Fruit fly (Drosophila melanogaster): Measurements from ENCODE around the gene CG34452.
A peak's percentile ranks its signal among the peaks of the same experiment; 100 is the strongest.

Gene CG34452

DNA sequence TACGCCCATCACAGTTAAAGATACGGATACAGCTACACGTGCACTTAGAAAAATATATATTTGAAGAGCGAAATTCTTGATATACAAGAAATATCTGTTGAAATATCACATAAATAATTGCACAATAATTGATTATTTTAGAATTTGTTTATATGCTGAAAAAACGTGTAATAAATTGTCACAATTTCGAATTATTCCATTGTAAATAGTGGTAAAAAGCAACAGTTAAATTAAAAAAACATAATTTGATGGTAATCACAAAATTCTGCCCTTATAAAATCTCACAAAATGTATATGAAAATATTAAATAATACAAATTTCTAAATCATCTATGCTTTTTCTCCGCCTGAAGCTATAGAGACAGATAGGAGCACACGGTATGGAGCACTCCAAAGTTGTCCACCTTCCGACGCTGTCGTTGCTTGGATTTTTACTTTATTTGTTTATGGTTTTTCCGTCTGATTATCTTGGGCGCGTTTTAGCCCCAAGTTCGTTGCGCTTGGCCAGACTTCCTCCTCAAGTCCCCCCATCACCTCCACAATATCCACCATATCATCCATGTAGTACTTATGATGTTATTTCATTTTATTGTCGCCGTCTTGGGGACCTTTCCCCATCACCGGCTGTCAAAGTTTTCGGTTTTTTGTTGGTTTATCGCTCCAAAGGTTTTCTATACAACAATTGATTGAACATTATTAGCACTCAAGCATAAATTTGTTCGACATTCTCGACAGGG, 16.7 kb upstream of the CG34452 start (continued):
- TF ChIP-seq slp2 (GFP tag; optimal IDR thresholded peaks at IDR 0.05) (no peak), CG32772 (GFP tag; IDR thresholded peaks at IDR 0.05) (peak; percentile 8; the same call in 1 of the 2 replicates), Blimp-1 (GFP tag; optimal IDR thresholded peaks at IDR 0.05) (peak; percentile 75), disco-r (GFP tag; optimal IDR thresholded peaks at IDR 0.05) (no peak), kay (GFP tag; optimal IDR thresholded peaks at IDR 0.05) (no peak), CG7963 (GFP tag; IDR thresholded peaks at IDR 0.05; ENCODE audit: partially characterized antibody) (no peak), NfI (GFP tag; optimal IDR thresholded peaks at IDR 0.05) (peak; percentile 6), CG17385 (GFP tag; optimal IDR thresholded peaks at IDR 0.05) (peak; percentile 51), CG8944 (GFP tag; optimal IDR thresholded peaks at IDR 0.05) (no peak), nau (GFP tag; optimal IDR thresholded peaks at IDR 0.05) (no peak), fd64A (GFP tag; optimal IDR thresholded peaks at IDR 0.05) (no peak), sima (GFP tag; optimal IDR thresholded peaks at IDR 0.05) (no peak), Atf6 (GFP tag; IDR thresholded peaks at IDR 0.05) (0 out of 2 replicates have a peak, but pooled peaks have one; percentile 24)

DNA sequence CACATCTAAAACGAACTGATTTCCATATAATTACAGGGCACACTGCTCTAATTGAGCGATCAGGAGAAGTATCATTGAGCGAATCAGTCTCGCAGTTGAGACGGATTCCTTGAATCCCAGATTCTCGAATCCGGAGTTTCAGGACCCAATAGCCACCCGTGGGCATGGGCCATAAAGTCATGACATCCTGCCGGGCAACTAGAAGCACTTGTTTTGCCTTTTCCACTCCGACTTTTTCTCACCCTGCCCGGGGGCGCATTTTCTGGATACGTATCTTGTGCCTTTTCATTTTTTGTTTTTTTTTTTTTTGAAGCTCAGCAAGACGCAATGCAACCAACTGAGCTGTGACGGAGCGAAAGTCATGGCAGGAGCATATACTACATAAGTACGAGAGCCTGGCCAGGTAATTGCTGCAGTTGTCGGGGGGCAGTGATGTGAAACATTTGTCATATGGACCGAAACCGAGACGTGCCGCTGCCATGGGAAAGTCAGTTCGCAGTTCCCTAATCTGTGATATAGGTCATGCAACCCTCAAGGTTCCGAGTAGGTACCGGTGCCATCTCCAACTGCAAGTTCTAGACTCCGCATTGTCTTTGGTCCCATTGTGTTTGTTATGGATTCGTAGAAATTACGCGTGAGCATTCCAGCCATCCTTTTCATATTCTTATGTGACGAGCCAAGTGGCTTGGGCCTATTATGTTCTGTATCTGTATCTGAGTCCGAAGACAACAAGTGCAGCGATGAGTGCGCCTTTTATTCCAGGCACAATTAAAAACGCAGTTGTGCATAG, 15.8 kb upstream of the CG34452 start:
- no peak for TF ChIP-seq Sry-δ (GFP tag; optimal IDR thresholded peaks at IDR 0.05)
- peak in 1 of 2 experiments; percentile 14 for TF ChIP-seq insv (GFP tag; optimal IDR thresholded peaks at IDR 0.05)
- 0 out of 3 replicates have a peak, but pooled peaks have one; percentile 23 for TF ChIP-seq ci (GFP tag; IDR thresholded peaks at IDR 0.05)
- TF ChIP-seq D (optimal IDR thresholded peaks at IDR 0.05) = peak; percentile 93
- TF ChIP-seq D (GFP tag; optimal IDR thresholded peaks at IDR 0.05) = no peak
- TF ChIP-seq row (GFP tag; IDR thresholded peaks at IDR 0.05) = no peak
- TF ChIP-seq CG31224 (GFP tag; IDR thresholded peaks at IDR 0.05) = no peak
- TF ChIP-seq prd (optimal IDR thresholded peaks at IDR 0.05) = no peak
- peak; percentile 19; the same call in 1 of the 3 replicates for TF ChIP-seq prd (GFP tag; IDR thresholded peaks at IDR 0.05)
- no peak for TF ChIP-seq nau (GFP tag; optimal IDR thresholded peaks at IDR 0.05)
- TF ChIP-seq CG7556 (GFP tag; optimal IDR thresholded peaks at IDR 0.05) = no peak
- TF ChIP-seq Side (GFP tag; optimal IDR thresholded peaks at IDR 0.05) = no peak
- TF ChIP-seq lab (GFP tag; optimal IDR thresholded peaks at IDR 0.05) = no peak
- no peak for TF ChIP-seq her (GFP tag; optimal IDR thresholded peaks at IDR 0.05)
- no peak for TF ChIP-seq toy (GFP tag; IDR thresholded peaks at IDR 0.05)
- TF ChIP-seq cad (GFP tag; optimal IDR thresholded peaks at IDR 0.05) = peak; percentile 90
- no peak for TF ChIP-seq Tbp (GFP tag; optimal IDR thresholded peaks at IDR 0.05)
- TF ChIP-seq ato (GFP tag; IDR thresholded peaks at IDR 0.05; ENCODE audit: partially characterized antibody) = no peak
- no peak for TF ChIP-seq NFAT (GFP tag; IDR thresholded peaks at IDR 0.05)
- TF ChIP-seq sr (GFP tag; IDR thresholded peaks at IDR 0.05) = no peak
- peak in 1 of 2 experiments; percentile 46 for TF ChIP-seq tll (GFP tag; optimal IDR thresholded peaks at IDR 0.05)
- peak; percentile 1 for TF ChIP-seq D19A (tag; optimal IDR thresholded peaks at IDR 0.05)
- TF ChIP-seq CG2199 (GFP tag; IDR thresholded peaks at IDR 0.05) = peak; percentile 17; the same call in 1 of the 3 replicates
- TF ChIP-seq twi (tag; optimal IDR thresholded peaks at IDR 0.05) = peak; percentile 80
- TF ChIP-seq Stat92E (GFP tag; optimal IDR thresholded peaks at IDR 0.05) = no peak
- peak; percentile 88 for TF ChIP-seq zen (tag; optimal IDR thresholded peaks at IDR 0.05)
